Fruit fly (Drosophila melanogaster) whole organism, wandering third instar larva: ENCODE results near the gene Ns4.

ENCODE experiments used
- Abd-B ChIP-seq: fragments of >200 bp; optimal IDR thresholded peaks from 2 replicates; lab custom pipeline; 2017; ENCODE audit warnings: missing biosample characterization, missing genetic modification characterization
- CG32264 ChIP-seq: fragments of 200-800 bp; sonication (Bioruptor generic); optimal IDR thresholded peaks from 2 replicates; lab custom pipeline; 2016; ENCODE audit warnings: missing biosample characterization, missing genetic modification characterization
- CG9705 ChIP-seq: fragments of 200-800 bp; sonication (Bioruptor generic); optimal IDR thresholded peaks from 2 replicates; lab custom pipeline; 2018; ENCODE audit warnings: missing biosample characterization, mild to moderate bottlenecking, missing genetic modification characterization
- CrebA ChIP-seq: fragments of 200-800 bp; sonication (Bioruptor generic); optimal IDR thresholded peaks from 2 replicates; lab custom pipeline; 2016; ENCODE audit warnings: missing biosample characterization, mild to moderate bottlenecking, missing genetic modification characterization, borderline replicate concordance
- Dfd ChIP-seq: fragments of >200 bp; optimal IDR thresholded peaks from 2 replicates; lab custom pipeline; 2017; ENCODE audit warnings: missing biosample characterization, missing genetic modification characterization
- Dif ChIP-seq: fragments of 200-275, 200-300 bp; sonication (Bioruptor generic); optimal IDR thresholded peaks from 2 replicates; lab custom pipeline; 2018; ENCODE audit warnings: missing biosample characterization, missing genetic modification characterization; ENCODE audit not compliant: partially characterized antibody
- GATAd ChIP-seq: sonication (Bioruptor generic); optimal IDR thresholded peaks from 2 replicates; lab custom pipeline; 2016; ENCODE audit warnings: missing biosample characterization, missing genetic modification characterization
- HLH106 ChIP-seq: fragments of 200-800 bp; optimal IDR thresholded peaks from 3 replicates; lab custom pipeline; 2019; ENCODE audit warnings: missing biosample characterization, mild to moderate bottlenecking, missing genetic modification characterization, moderate library complexity
- Hnf4 ChIP-seq: fragments of 200-800 bp; sonication (Bioruptor generic); optimal IDR thresholded peaks from 2 replicates; lab custom pipeline; 2016; ENCODE audit warnings: missing biosample characterization, mild to moderate bottlenecking, missing genetic modification characterization
- Hr78 ChIP-seq: fragments of >200 bp; optimal IDR thresholded peaks from 2 replicates; lab custom pipeline; 2017; ENCODE audit warnings: missing biosample characterization, missing genetic modification characterization
- Hr83 ChIP-seq: fragments of 200-300 bp; sonication (Bioruptor generic); optimal IDR thresholded peaks from 2 replicates; lab custom pipeline; 2016; ENCODE audit warnings: missing biosample characterization, mild to moderate bottlenecking, missing genetic modification characterization, moderate library complexity; ENCODE audit not compliant: poor library complexity, severe bottlenecking
- Jra ChIP-seq: sonication (Bioruptor generic); optimal IDR thresholded peaks from 2 replicates; lab custom pipeline; 2016; ENCODE audit warnings: missing biosample characterization, missing genetic modification characterization
- Mio ChIP-seq: sonication (Bioruptor generic); optimal IDR thresholded peaks from 2 replicates; lab custom pipeline; 2016; ENCODE audit warnings: missing biosample characterization, missing genetic modification characterization
- Myc ChIP-seq: fragments of >200 bp; optimal IDR thresholded peaks from 2 replicates; lab custom pipeline; 2017
- N ChIP-seq: fragments of >200 bp; optimal IDR thresholded peaks from 2 replicates; lab custom pipeline; 2018; ENCODE audit warnings: missing biosample characterization, missing external identifiers, missing genetic modification characterization
- OdsH ChIP-seq: fragments of 200-800 bp; sonication (Bioruptor generic); optimal IDR thresholded peaks from 2 replicates; lab custom pipeline; 2016; ENCODE audit warnings: missing biosample characterization, mild to moderate bottlenecking, missing genetic modification characterization
- Rel ChIP-seq, 2 experiments: fragments of 200-800 bp; sonication (Bioruptor generic) in 1 of 2; optimal IDR thresholded peaks; 2 replicates in 1 of 2; 3 replicates in 1 of 2; lab custom pipeline; 2016 to 2019; ENCODE audit warnings: mild to moderate bottlenecking in 2 of 2, missing biosample characterization in 2 of 2, missing genetic modification characterization in 2 of 2, moderate library complexity in 1 of 2
- Sp1 ChIP-seq: fragments of 200-800 bp; sonication (Bioruptor generic); optimal IDR thresholded peaks from 3 replicates; lab custom pipeline; 2019; ENCODE audit warnings: missing biosample characterization, mild to moderate bottlenecking, missing genetic modification characterization, moderate library complexity
- Vsx2 ChIP-seq: fragments of 200-300, 225-300 bp; sonication (Bioruptor generic); optimal IDR thresholded peaks from 2 replicates; lab custom pipeline; 2018; ENCODE audit warnings: missing biosample characterization, missing genetic modification characterization; ENCODE audit not compliant: partially characterized antibody
- br ChIP-seq: fragments of 200-800 bp; sonication (Bioruptor generic); optimal IDR thresholded peaks from 2 replicates; lab custom pipeline; 2016; ENCODE audit warnings: missing biosample characterization, missing genetic modification characterization
- brk ChIP-seq: fragments of 200-800 bp; sonication (Bioruptor generic); optimal IDR thresholded peaks from 2 replicates; lab custom pipeline; 2016; ENCODE audit warnings: missing biosample characterization, mild to moderate bottlenecking, missing genetic modification characterization
- dl ChIP-seq, 2 experiments: fragments of 175-275, 200-275 bp in 1 of 2; fragments of 200-275 bp in 1 of 2; sonication (Bioruptor generic); optimal IDR thresholded peaks; lab custom pipeline; 2018; ENCODE audit warnings: mild to moderate bottlenecking in 2 of 2, missing biosample characterization in 2 of 2, missing genetic modification characterization in 2 of 2, moderate library complexity in 2 of 2; ENCODE audit not compliant: partially characterized antibody in 2 of 2, insufficient read depth in 1 of 2
- dmrt93B ChIP-seq: fragments of 200-800 bp; sonication (Bioruptor generic); optimal IDR thresholded peaks from 2 replicates; lab custom pipeline; 2018; ENCODE audit warnings: missing biosample characterization, mild to moderate bottlenecking, missing genetic modification characterization
- dsf ChIP-seq: sonication (Bioruptor generic); optimal IDR thresholded peaks from 2 replicates; lab custom pipeline; 2016; ENCODE audit warnings: missing biosample characterization, missing genetic modification characterization, borderline replicate concordance
- ey ChIP-seq: fragments of 200-800 bp; sonication (Bioruptor generic); optimal IDR thresholded peaks from 2 replicates; lab custom pipeline; 2016; ENCODE audit warnings: missing biosample characterization, missing genetic modification characterization
- foxo ChIP-seq, 2 experiments: fragments of 200-800 bp; sonication (Bioruptor generic); optimal IDR thresholded peaks; 2 replicates in 1 of 2; 3 replicates in 1 of 2; lab custom pipeline; 2016 to 2017; ENCODE audit warnings: missing biosample characterization in 2 of 2, missing genetic modification characterization in 2 of 2
- fru ChIP-seq: fragments of 200-800 bp; sonication (Bioruptor generic); optimal IDR thresholded peaks from 3 replicates; lab custom pipeline; 2016; ENCODE audit warnings: missing biosample characterization, mild to moderate bottlenecking, missing genetic modification characterization
- h ChIP-seq: fragments of 200-800 bp; sonication (Bioruptor generic); optimal IDR thresholded peaks from 3 replicates; lab custom pipeline; 2016; ENCODE audit warnings: missing biosample characterization, mild to moderate bottlenecking, missing genetic modification characterization
- jim ChIP-seq: fragments of 175-275, 200-325 bp; sonication (Bioruptor generic); optimal IDR thresholded peaks from 2 replicates; lab custom pipeline; 2016; ENCODE audit warnings: missing biosample characterization, mild to moderate bottlenecking, missing genetic modification characterization
- lola ChIP-seq: fragments of >200 bp; optimal IDR thresholded peaks from 2 replicates; lab custom pipeline; 2017; ENCODE audit warnings: missing biosample characterization, missing genetic modification characterization
- pan ChIP-seq: fragments of >200 bp; optimal IDR thresholded peaks from 2 replicates; lab custom pipeline; 2017
- psq ChIP-seq: fragments of 200-800 bp; sonication (Bioruptor generic); optimal IDR thresholded peaks from 3 replicates; lab custom pipeline; 2017; ENCODE audit warnings: missing biosample characterization, mild to moderate bottlenecking, missing genetic modification characterization, moderate library complexity
- rgr ChIP-seq: fragments of 200-800 bp; sonication (Bioruptor generic); optimal IDR thresholded peaks from 3 replicates; lab custom pipeline; 2016; ENCODE audit warnings: missing biosample characterization, mild to moderate bottlenecking, missing genetic modification characterization
- sage ChIP-seq: fragments of 200-800 bp; sonication (Bioruptor generic); optimal IDR thresholded peaks from 2 replicates; lab custom pipeline; 2016; ENCODE audit warnings: missing biosample characterization, mild to moderate bottlenecking, missing genetic modification characterization
- sv ChIP-seq: fragments of 200-800 bp; sonication (Bioruptor generic); optimal IDR thresholded peaks from 3 replicates; lab custom pipeline; 2016; ENCODE audit warnings: missing biosample characterization, missing genetic modification characterization
- tai ChIP-seq: sonication (Bioruptor generic); optimal IDR thresholded peaks from 2 replicates; lab custom pipeline; 2016; ENCODE audit warnings: missing biosample characterization, missing genetic modification characterization
- usp ChIP-seq: fragments of >200 bp; optimal IDR thresholded peaks from 2 replicates; lab custom pipeline; 2017; ENCODE audit warnings: missing biosample characterization, missing genetic modification characterization
- woc ChIP-seq: sonication (Bioruptor generic); optimal IDR thresholded peaks from 2 replicates; lab custom pipeline; 2016; ENCODE audit warnings: missing biosample characterization, mild to moderate bottlenecking, missing genetic modification characterization

Gene Ns4

dm6 chr2L:20705869-20706368, 46.4 kb upstream of the Ns4 start:
- TF ChIP-seq jim (no peak), Hnf4 (GFP tag; lab: Kevin White, UChicago) (no peak), woc (GFP tag; lab: Kevin White, UChicago) (no peak), CG9705 (no peak), Rel (GFP tag; optimal IDR thresholded peaks at IDR 0.05; lab: Kevin White, UChicago) (no peak), Rel (tag; optimal IDR thresholded peaks at IDR 0.05; lab: Kevin White, UChicago) (no peak), sv (GFP tag; lab: Kevin White, UChicago) (no peak), Vsx2 (GFP tag; lab: Kevin White, UChicago) (no peak), Dfd (GFP tag; lab: Kevin White, UChicago) (no peak), Abd-B (GFP tag; lab: Kevin White, UChicago) (no peak), Hr78 (GFP tag; lab: Kevin White, UChicago) (no peak), Jra (GFP tag; lab: Kevin White, UChicago) (no peak), Mio (GFP tag; lab: Kevin White, UChicago) (no peak)

dm6 chr2L:20714468-20715404, 37.5 kb upstream of the Ns4 start, which contains the start of gene Hr38:
TSS of gene Hr38 (minus strand) at chr2L:20714588.
- TF ChIP-seq h (peak; percentile 33), Dif (GFP tag; lab: Kevin White, UChicago) (peak; percentile 84), dl (GFP tag; optimal IDR thresholded peaks at IDR 0.05; lab: Kevin White, UChicago; ENCODE audit: insufficient read depth in 1 of 2, partially characterized antibody in 2 of 2) (peak; percentile 36 to 79), sv (GFP tag; lab: Kevin White, UChicago) (peak; percentile 1), ey (GFP tag; lab: Kevin White, UChicago) (no peak)

dm6 chr2L:20716077-20716476, 36.2 kb upstream of the Ns4 start:
- TF ChIP-seq psq: no peak
- no peak for TF ChIP-seq usp (GFP tag; lab: Kevin White, UChicago)
- TF ChIP-seq CG9705: no peak
- no peak for TF ChIP-seq sv (GFP tag; lab: Kevin White, UChicago)
- no peak for TF ChIP-seq lola (GFP tag; lab: Kevin White, UChicago)
- TF ChIP-seq CG32264 (GFP tag; lab: Kevin White, UChicago): no peak
- no peak for TF ChIP-seq pan (lab: Kevin White, UChicago)
- TF ChIP-seq rgr (GFP tag; lab: Kevin White, UChicago): peak; percentile 22
- peak; percentile 30 for TF ChIP-seq br
- no peak for TF ChIP-seq Vsx2 (GFP tag; lab: Kevin White, UChicago)
- TF ChIP-seq dsf (GFP tag; lab: Kevin White, UChicago): no peak
- no peak for TF ChIP-seq Abd-B (GFP tag; lab: Kevin White, UChicago)
- no peak for TF ChIP-seq N (GFP tag; lab: Kevin White, UChicago)
- TF ChIP-seq Sp1 (GFP tag; lab: Kevin White, UChicago): no peak
- TF ChIP-seq ey (GFP tag; lab: Kevin White, UChicago): no peak
- TF ChIP-seq OdsH (GFP tag; lab: Kevin White, UChicago): no peak
- TF ChIP-seq Mio (GFP tag; lab: Kevin White, UChicago): no peak
- TF ChIP-seq tai (GFP tag; lab: Kevin White, UChicago): no peak
- no peak for TF ChIP-seq HLH106 (tag; lab: Kevin White, UChicago)
- TF ChIP-seq Jra (GFP tag; lab: Kevin White, UChicago): no peak
- TF ChIP-seq Dif (GFP tag; lab: Kevin White, UChicago): no peak
- peak; percentile 9 for TF ChIP-seq fru (GFP tag; lab: Kevin White, UChicago)
- peak; percentile 43 for TF ChIP-seq Rel (GFP tag; optimal IDR thresholded peaks at IDR 0.05; lab: Kevin White, UChicago)
- no peak for TF ChIP-seq Rel (tag; optimal IDR thresholded peaks at IDR 0.05; lab: Kevin White, UChicago)
- TF ChIP-seq GATAd (GFP tag; lab: Kevin White, UChicago): no peak
- peak; percentile 61 for TF ChIP-seq h
- TF ChIP-seq dl (GFP tag; optimal IDR thresholded peaks at IDR 0.05; lab: Kevin White, UChicago; ENCODE audit: insufficient read depth in 1 of 2, partially characterized antibody in 2 of 2): no peak
- no peak for TF ChIP-seq Dfd (GFP tag; lab: Kevin White, UChicago)
- TF ChIP-seq Hr78 (GFP tag; lab: Kevin White, UChicago): no peak
- no peak for TF ChIP-seq dmrt93B
- peak; percentile 49 for TF ChIP-seq CrebA
- TF ChIP-seq Myc (lab: Kevin White, UChicago): no peak
- TF ChIP-seq Hnf4 (GFP tag; lab: Kevin White, UChicago): no peak
- no peak for TF ChIP-seq Hr83
- TF ChIP-seq foxo (GFP tag; optimal IDR thresholded peaks at IDR 0.05; lab: Kevin White, UChicago): no peak
- no peak for TF ChIP-seq sage (GFP tag; lab: Kevin White, UChicago)
- TF ChIP-seq jim: no peak
- peak; percentile 19 for TF ChIP-seq brk (GFP tag; lab: Kevin White, UChicago)
- TF ChIP-seq woc (GFP tag; lab: Kevin White, UChicago): no peak
